Fruit fly (Drosophila melanogaster) whole organism, prepupa: Measurements from ENCODE around the gene stac.
A peak's percentile ranks its signal among the peaks of the same experiment; 100 is the strongest.

ENCODE experiments used
- CG15336 ChIP-seq: fragments of 200-800 bp; sonication (Bioruptor generic); IDR thresholded peaks from 2 replicates; pipeline ENCODE4 v1.3.6; 2022; ENCODE audit warnings: missing biosample characterization, missing genetic modification characterization
- CG32006 ChIP-seq: fragments of 200-800 bp; sonication (Bioruptor generic); optimal IDR thresholded peaks from 3 replicates; lab custom pipeline; 2017; ENCODE audit warnings: missing biosample characterization, mild to moderate bottlenecking, missing genetic modification characterization
- CG6163 ChIP-seq: fragments of 200-800 bp; sonication (Bioruptor generic); IDR thresholded peaks from 3 replicates; pipeline ENCODE4 v1.3.6; 2022; ENCODE audit warnings: missing biosample characterization, missing genetic modification characterization
- CG6276 ChIP-seq: fragments of 200-800 bp; sonication (Bioruptor generic); optimal IDR thresholded peaks from 2 replicates; lab custom pipeline; 2017; ENCODE audit warnings: missing biosample characterization, mild to moderate bottlenecking, missing genetic modification characterization
- CG6854 ChIP-seq: fragments of 200-800 bp; sonication (Bioruptor generic); optimal IDR thresholded peaks from 2 replicates; lab custom pipeline; 2017; ENCODE audit warnings: missing biosample characterization, mild to moderate bottlenecking, missing genetic modification characterization
- CG8119 ChIP-seq: fragments of 200-800 bp; sonication (Bioruptor generic); IDR thresholded peaks from 3 replicates; pipeline ENCODE4 v1.3.6; 2022; ENCODE audit warnings: missing biosample characterization, missing genetic modification characterization
- CG8632 ChIP-seq: fragments of 200-800 bp; sonication (Bioruptor generic); optimal IDR thresholded peaks from 3 replicates; lab custom pipeline; 2016; ENCODE audit warnings: missing biosample characterization, missing genetic modification characterization
- CG9139 ChIP-seq: fragments of 200-800 bp; sonication (Bioruptor generic); optimal IDR thresholded peaks from 3 replicates; lab custom pipeline; 2017; ENCODE audit warnings: missing biosample characterization, mild to moderate bottlenecking, missing genetic modification characterization
- Eip93F ChIP-seq: fragments of 200-800 bp; sonication (Bioruptor generic); optimal IDR thresholded peaks from 2 replicates; lab custom pipeline; 2016; ENCODE audit warnings: missing biosample characterization, mild to moderate bottlenecking, missing genetic modification characterization
- Lpt ChIP-seq: fragments of 200-800 bp; sonication (Bioruptor generic); optimal IDR thresholded peaks from 3 replicates; lab custom pipeline; 2016; ENCODE audit warnings: missing biosample characterization, missing genetic modification characterization
- Met ChIP-seq: fragments of 200-800 bp; sonication (Bioruptor generic); optimal IDR thresholded peaks from 3 replicates; lab custom pipeline; 2016; ENCODE audit warnings: missing biosample characterization, missing genetic modification characterization
- fd85E ChIP-seq: fragments of 200-800 bp; sonication (Bioruptor generic); optimal IDR thresholded peaks from 3 replicates; lab custom pipeline; 2016; ENCODE audit warnings: missing biosample characterization, missing genetic modification characterization
- ss ChIP-seq, 2 experiments: fragments of 200-800 bp; sonication (Bioruptor generic); optimal IDR thresholded peaks; 2 replicates in 1 of 2; 3 replicates in 1 of 2; lab custom pipeline; 2017 to 2018; ENCODE audit warnings: mild to moderate bottlenecking in 2 of 2, missing biosample characterization in 2 of 2, missing genetic modification characterization in 2 of 2, moderate library complexity in 1 of 2

DNA sequence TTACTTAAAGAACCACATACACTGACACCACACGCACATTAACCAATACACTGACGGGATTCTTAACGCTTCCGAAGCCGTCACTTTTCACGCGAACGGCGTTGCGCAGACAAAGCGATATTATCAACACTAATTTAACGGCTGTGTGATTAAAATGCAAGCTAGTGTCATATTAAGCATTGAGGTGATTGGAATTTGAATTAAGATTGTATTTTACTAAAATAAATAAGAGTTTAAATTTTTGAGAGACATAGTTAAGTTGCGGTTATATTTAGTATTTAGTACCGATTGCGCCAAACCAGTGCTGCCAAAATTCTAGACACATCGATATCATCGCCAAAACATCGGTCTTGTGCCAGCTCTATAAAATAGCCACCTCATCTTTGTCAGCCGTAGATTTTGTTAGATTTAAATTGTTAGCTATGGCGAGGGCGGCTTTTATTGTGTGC lies 17.0 kb upstream of the stac start, which contains the start of the genes Ythdf and bai:
- no peak for TF ChIP-seq CG8632 (GFP tag; lab: Kevin White, UChicago)
- TF ChIP-seq fd85E (GFP tag; lab: Kevin White, UChicago): no peak
- no peak for TF ChIP-seq CG6276 (GFP tag; lab: Kevin White, UChicago)
- no peak for TF ChIP-seq CG15336 (GFP tag; lab: Robert Waterston, UW)
- no peak for TF ChIP-seq CG6163 (GFP tag; lab: Robert Waterston, UW)
- peak; percentile 35 for TF ChIP-seq Eip93F (GFP tag; lab: Kevin White, UChicago)
- TF ChIP-seq CG32006: no peak
- TF ChIP-seq CG6854 (GFP tag; lab: Kevin White, UChicago): no peak
- no peak for TF ChIP-seq ss (GFP tag; optimal IDR thresholded peaks at IDR 0.05; lab: Kevin White, UChicago)
- no peak for TF ChIP-seq CG8119 (GFP tag; lab: Robert Waterston, UW)
- TF ChIP-seq Lpt: no peak
- no peak for TF ChIP-seq CG9139 (GFP tag; lab: Kevin White, UChicago)
- TF ChIP-seq Met (GFP tag; lab: Kevin White, UChicago): no peak
